Worm (Caenorhabditis elegans) whole organism, young adult: ENCODE results near the gene nars-2.

Experiments
- C06A6.2 ChIP-seq: fragments of 200-800 bp; sonication (Bioruptor generic); conservative IDR thresholded peaks from 2 replicates; pipeline ENCODE4 v1.3.6; 2022; ENCODE audit warnings: missing genetic modification characterization, missing compliant biosample characterization
- D2030.7 ChIP-seq: fragments of 200-800 bp; sonication (Bioruptor generic); IDR thresholded peaks from 2 replicates; pipeline ENCODE4 v1.3.6; 2022; ENCODE audit warnings: missing genetic modification reagents, missing genetic modification characterization, missing compliant biosample characterization
- F33H1.4 ChIP-seq: fragments of 200-800 bp; sonication (Bioruptor generic); IDR thresholded peaks from 2 replicates; pipeline ENCODE4 v1.3.6; 2022; ENCODE audit warnings: missing genetic modification reagents, missing genetic modification characterization, missing compliant biosample characterization
- K11D2.4 ChIP-seq: fragments of 200-800 bp; sonication (Bioruptor generic); IDR thresholded peaks from 2 replicates; pipeline ENCODE4 v1.3.6; 2022; ENCODE audit warnings: missing genetic modification reagents, missing genetic modification characterization, missing compliant biosample characterization
- Y67H2A.10 ChIP-seq: fragments of 200-800 bp; sonication (Bioruptor generic); conservative IDR thresholded peaks from 2 replicates; pipeline ENCODE4 v1.3.6; 2022; ENCODE audit warnings: missing genetic modification reagents, missing genetic modification characterization, missing compliant biosample characterization
- atf-7 ChIP-seq: sonication (generic microtip); optimal IDR thresholded peaks from 2 replicates; lab custom pipeline; 2017; ENCODE audit warnings: mild to moderate bottlenecking, missing genetic modification characterization, missing compliant biosample characterization
- attf-5 ChIP-seq: fragments of 200-800 bp; sonication (Bioruptor generic); optimal IDR thresholded peaks from 2 replicates; lab custom pipeline; 2018; ENCODE audit warnings: mild to moderate bottlenecking, missing genetic modification characterization, missing compliant biosample characterization
- bed-2 ChIP-seq: fragments of 200-800 bp; sonication (Bioruptor generic); IDR thresholded peaks from 2 replicates; pipeline ENCODE4 v1.3.6; 2022; ENCODE audit warnings: missing genetic modification reagents, missing genetic modification characterization, missing compliant biosample characterization
- cebp-1 ChIP-seq, 2 experiments: fragments of 200-800 bp in 1 of 2; sonication (Bioruptor generic) in 1 of 2; sonication (generic microtip) in 1 of 2; IDR thresholded peaks in 1 of 2; optimal IDR thresholded peaks in 1 of 2; 2 replicates each; pipeline versions ENCODE4 v1.3.6 to Lab custom; 2017 to 2022; ENCODE audit warnings: missing compliant biosample characterization in 2 of 2, missing genetic modification characterization in 2 of 2, mild to moderate bottlenecking in 1 of 2, missing genetic modification reagents in 1 of 2, moderate library complexity in 1 of 2
- ceh-100 ChIP-seq: fragments of 200-800 bp; sonication (Bioruptor generic); IDR thresholded peaks from 2 replicates; pipeline ENCODE4 v1.3.6; 2022; ENCODE audit warnings: missing genetic modification reagents, missing genetic modification characterization, missing compliant biosample characterization
- ceh-27 ChIP-seq: fragments of 200-800 bp; sonication (Bioruptor generic); optimal IDR thresholded peaks from 2 replicates; lab custom pipeline; 2018; ENCODE audit warnings: mild to moderate bottlenecking, missing genetic modification characterization, moderate library complexity, missing compliant biosample characterization
- ceh-91 ChIP-seq: fragments of 200-800 bp; sonication (Bioruptor generic); IDR thresholded peaks from 2 replicates; pipeline ENCODE4 v1.3.6; 2022; ENCODE audit warnings: missing genetic modification reagents, missing genetic modification characterization, missing compliant biosample characterization
- die-1 ChIP-seq: sonication (generic microtip); optimal IDR thresholded peaks from 2 replicates; lab custom pipeline; 2016; ENCODE audit warnings: missing genotype, mild to moderate bottlenecking, missing genetic modification characterization, missing compliant biosample characterization
- dox-1 ChIP-seq: fragments of 200-800 bp; sonication (Bioruptor generic); IDR thresholded peaks from 2 replicates; pipeline ENCODE4 v1.3.6; 2022; ENCODE audit warnings: missing genetic modification reagents, missing genetic modification characterization, missing compliant biosample characterization
- dpl-1 ChIP-seq: fragments of 150-350 bp; optimal IDR thresholded peaks from 2 replicates; lab custom pipeline; 2014; ENCODE audit warnings: missing biosample characterization, missing genetic modification reagents, missing genetic modification characterization
- egl-18 ChIP-seq: fragments of 200-800 bp; sonication (Bioruptor generic); IDR thresholded peaks from 2 replicates; pipeline ENCODE4 v1.3.6; 2022; ENCODE audit warnings: missing genetic modification reagents, missing genetic modification characterization, missing compliant biosample characterization
- hlh-26 ChIP-seq: fragments of 200-800 bp; sonication (Bioruptor generic); conservative IDR thresholded peaks from 2 replicates; pipeline ENCODE4 v1.3.6; 2022; ENCODE audit warnings: missing genetic modification reagents, missing genetic modification characterization, missing compliant biosample characterization
- hmg-20 ChIP-seq: fragments of 200-800 bp; sonication (Bioruptor generic); IDR thresholded peaks from 2 replicates; pipeline ENCODE4 v1.3.6; 2022; ENCODE audit warnings: missing genetic modification reagents, missing genetic modification characterization, missing compliant biosample characterization
- lin-35 ChIP-seq, 3 experiments: fragments of 150-350 bp in 2 of 3; sonication (generic microtip) in 1 of 3; optimal IDR thresholded peaks; 2 replicates each; lab custom pipeline; 2014 to 2018; ENCODE audit warnings: missing biosample characterization in 3 of 3, missing genetic modification characterization in 3 of 3, missing genetic modification reagents in 3 of 3
- lin-54 ChIP-seq: fragments of 200-800 bp; sonication (Bioruptor generic); optimal IDR thresholded peaks from 2 replicates; lab custom pipeline; 2018; ENCODE audit warnings: mild to moderate bottlenecking, missing genetic modification characterization, missing compliant biosample characterization
- lsl-1 ChIP-seq: fragments of 200-800 bp; sonication (Bioruptor generic); optimal IDR thresholded peaks from 2 replicates; lab custom pipeline; 2018; ENCODE audit warnings: mild to moderate bottlenecking, missing genetic modification characterization, moderate library complexity, missing compliant biosample characterization
- lsy-27 ChIP-seq: sonication (generic microtip); optimal IDR thresholded peaks from 2 replicates; lab custom pipeline; 2017; ENCODE audit warnings: missing genetic modification characterization, mild to moderate bottlenecking, missing compliant biosample characterization, antibody characterized with exemption, missing genotype, borderline replicate concordance; ENCODE audit not compliant: insufficient read depth
- madf-6 ChIP-seq: fragments of 200-800 bp; sonication (Bioruptor generic); IDR thresholded peaks from 2 replicates; pipeline ENCODE4 v1.3.6; 2022; ENCODE audit warnings: missing genetic modification reagents, missing genetic modification characterization, missing compliant biosample characterization
- madf-8 ChIP-seq: fragments of 200-800 bp; sonication (Bioruptor generic); conservative IDR thresholded peaks from 2 replicates; pipeline ENCODE4 v1.3.6; 2022; ENCODE audit warnings: missing genetic modification reagents, missing genetic modification characterization, missing compliant biosample characterization
- mcd-1 ChIP-seq: fragments of 200-800 bp; sonication (Bioruptor generic); IDR thresholded peaks from 2 replicates; pipeline ENCODE4 v1.3.6; 2022; ENCODE audit warnings: missing genetic modification reagents, missing genetic modification characterization, missing compliant biosample characterization
- nfya-2 ChIP-seq: fragments of 200-800 bp; sonication (Bioruptor generic); IDR thresholded peaks from 2 replicates; pipeline ENCODE4 v1.3.6; 2022; ENCODE audit warnings: missing genetic modification reagents, missing genetic modification characterization, missing compliant biosample characterization
- nfyb-1 ChIP-seq: fragments of 200-800 bp; sonication (Bioruptor generic); IDR thresholded peaks from 2 replicates; pipeline ENCODE4 v1.3.6; 2022; ENCODE audit warnings: missing genetic modification reagents, missing genetic modification characterization, missing compliant biosample characterization
- rcor-1 ChIP-seq: fragments of 200-800 bp; sonication (Bioruptor generic); IDR thresholded peaks from 2 replicates; pipeline ENCODE4 v1.3.6; 2022; ENCODE audit warnings: missing genetic modification reagents, missing genetic modification characterization, missing compliant biosample characterization
- rec-8 ChIP-seq, 2 experiments: sonication (generic microtip); optimal IDR thresholded peaks; 2 replicates each; lab custom pipeline; 2016; ENCODE audit warnings: mild to moderate bottlenecking in 2 of 2, missing genetic modification characterization in 2 of 2, missing genetic modification reagents in 2 of 2, missing genotype in 2 of 2, missing biosample characterization in 1 of 2, missing compliant biosample characterization in 1 of 2, moderate library complexity in 1 of 2
- repo-1 ChIP-seq: sonication (generic microtip); optimal IDR thresholded peaks from 2 replicates; lab custom pipeline; 2017; ENCODE audit warnings: mild to moderate bottlenecking, missing genetic modification characterization, missing compliant biosample characterization
- snpc-1.1 ChIP-seq: sonication (generic microtip); optimal IDR thresholded peaks from 2 replicates; lab custom pipeline; 2017; ENCODE audit warnings: missing genetic modification characterization, mild to moderate bottlenecking, missing compliant biosample characterization, antibody characterized with exemption, moderate library complexity, missing genotype, missing genetic modification reagents; ENCODE audit not compliant: insufficient read depth
- snpc-4 ChIP-seq, 5 experiments: fragments of 150-350 bp in 1 of 5; sonication (generic microtip) in 4 of 5; optimal IDR thresholded peaks; 2 replicates each; lab custom pipeline; 2014 to 2018; ENCODE audit warnings: missing genetic modification characterization in 5 of 5, missing biosample characterization in 3 of 5, antibody characterized with exemption in 2 of 5, mild to moderate bottlenecking in 2 of 5, missing compliant biosample characterization in 2 of 5, missing genotype in 2 of 5, moderate library complexity in 2 of 5, missing genetic modification reagents in 1 of 5
- tbx-9 ChIP-seq: sonication (generic microtip); optimal IDR thresholded peaks from 2 replicates; lab custom pipeline; 2016; ENCODE audit warnings: borderline replicate concordance, missing genetic modification characterization, inconsistent platforms, missing compliant biosample characterization
- tlf-1 ChIP-seq: fragments of 200-800 bp; sonication (Bioruptor generic); optimal IDR thresholded peaks from 2 replicates; lab custom pipeline; 2018; ENCODE audit warnings: mild to moderate bottlenecking, missing genetic modification characterization, missing compliant biosample characterization
- unc-62 ChIP-seq: fragments of 150-350 bp; optimal IDR thresholded peaks from 2 replicates; lab custom pipeline; 2014; ENCODE audit warnings: missing biosample characterization, missing genetic modification reagents, missing genetic modification characterization
- xnd-1 ChIP-seq: sonication (generic microtip); optimal IDR thresholded peaks from 2 replicates; lab custom pipeline; 2016; ENCODE audit warnings: missing genotype, missing genetic modification reagents, missing genetic modification characterization, missing compliant biosample characterization
- zim-3 ChIP-seq: sonication (generic microtip); optimal IDR thresholded peaks from 2 replicates; lab custom pipeline; 2017; ENCODE audit warnings: mild to moderate bottlenecking, missing genetic modification characterization, moderate library complexity, missing compliant biosample characterization
- ztf-25 ChIP-seq: fragments of 200-800 bp; sonication (Bioruptor generic); IDR thresholded peaks from 2 replicates; pipeline ENCODE4 v1.3.6; 2022; ENCODE audit warnings: missing genetic modification reagents, missing genetic modification characterization, missing compliant biosample characterization
- ztf-26 ChIP-seq: sonication (generic microtip); optimal IDR thresholded peaks from 2 replicates; lab custom pipeline; 2017; ENCODE audit warnings: missing genetic modification characterization, missing compliant biosample characterization

nars-2 gene

ce11 chrIII:11534624-11535079 lies 34.1 kb upstream of the nars-2 start, which contains the start of gene nrps-1:
Gene nrps-1 (plus strand): TSS chrIII:11534674.
- TF ChIP-seq nfya-2 (GFP tag; lab: Robert Waterston, UW) (no peak), attf-5 (GFP tag; lab: Kevin White, UChicago) (no peak), unc-62 (no peak), madf-8 (GFP tag; lab: Robert Waterston, UW) (0 out of 2 replicates have a peak, but pooled peaks have one; percentile 16), dox-1 (GFP tag; lab: Robert Waterston, UW) (peak; percentile 29; the same call in 1 of the 2 replicates), ztf-26 (no peak), lsl-1 (GFP tag; lab: Kevin White, UChicago) (peak; percentile 74), F33H1.4 (GFP tag; lab: Robert Waterston, UW) (peak; percentile 74), hlh-26 (GFP tag; lab: Robert Waterston, UW) (no peak), tbx-9 (tag; lab: Kevin White, UChicago) (no peak), rec-8 (tag; optimal IDR thresholded peaks at IDR 0.05; lab: Kevin White, UChicago) (no peak), hmg-20 (GFP tag; lab: Robert Waterston, UW) (no peak), dpl-1 (no peak), ceh-27 (no peak), D2030.7 (GFP tag; lab: Robert Waterston, UW) (no peak), snpc-4 (GFP tag; optimal IDR thresholded peaks at IDR 0.05; lab: Kevin White, UChicago) (no peak), snpc-4 (tag; optimal IDR thresholded peaks at IDR 0.05; lab: Kevin White, UChicago) (no peak), lsy-27 (no peak), xnd-1 (peak; percentile 53), snpc-1.1 (tag; lab: Kevin White, UChicago) (no peak), madf-6 (GFP tag; lab: Robert Waterston, UW) (peak; percentile 41; the same call in 1 of the 2 replicates), ceh-91 (GFP tag; lab: Robert Waterston, UW) (0 out of 2 replicates have a peak, but pooled peaks have one; percentile 15), K11D2.4 (GFP tag; lab: Robert Waterston, UW) (no peak), egl-18 (GFP tag; lab: Robert Waterston, UW) (no peak), repo-1 (tag; lab: Kevin White, UChicago) (no peak), zim-3 (tag; lab: Kevin White, UChicago) (no peak)

- TF ChIP-seq rcor-1 (GFP tag; lab: Robert Waterston, UW): no peak
- no peak for TF ChIP-seq cebp-1 (GFP tag; IDR thresholded peaks at IDR 0.05; lab: Robert Waterston, UW)
- no peak for TF ChIP-seq cebp-1 (tag; optimal IDR thresholded peaks at IDR 0.05; lab: Kevin White, UChicago)
- no peak for TF ChIP-seq ztf-26
- TF ChIP-seq ceh-27: no peak
- no peak for TF ChIP-seq mcd-1 (GFP tag; lab: Robert Waterston, UW)
- no peak for TF ChIP-seq lin-54 (GFP tag; lab: Kevin White, UChicago)
- no peak for TF ChIP-seq lin-35 (GFP tag; optimal IDR thresholded peaks at IDR 0.05; lab: Kevin White, UChicago)
- no peak for TF ChIP-seq ceh-91 (GFP tag; lab: Robert Waterston, UW)
- no peak for TF ChIP-seq nfyb-1 (GFP tag; lab: Robert Waterston, UW)
- TF ChIP-seq dpl-1: no peak
- TF ChIP-seq ztf-25 (GFP tag; lab: Robert Waterston, UW): no peak
- no peak for TF ChIP-seq Y67H2A.10 (GFP tag; lab: Robert Waterston, UW)
- no peak for TF ChIP-seq tlf-1
- no peak for TF ChIP-seq C06A6.2 (GFP tag; lab: Robert Waterston, UW)
- no peak for TF ChIP-seq die-1 (tag; lab: Kevin White, UChicago)
- no peak for TF ChIP-seq bed-2 (GFP tag; lab: Robert Waterston, UW)
- TF ChIP-seq ceh-100 (GFP tag; lab: Robert Waterston, UW): no peak
- TF ChIP-seq atf-7 (tag; lab: Kevin White, UChicago): no peak
Measured at ce11 chrIII:11526396-11526795, 25.8 kb upstream of the nars-2 start, which contains the start of gene xpb-1. Gene xpb-1 (plus strand): TSS chrIII:11526657.
